Worm (Caenorhabditis elegans): ENCODE measurements around the gene egl-43.

The egl-43 gene

DNA sequence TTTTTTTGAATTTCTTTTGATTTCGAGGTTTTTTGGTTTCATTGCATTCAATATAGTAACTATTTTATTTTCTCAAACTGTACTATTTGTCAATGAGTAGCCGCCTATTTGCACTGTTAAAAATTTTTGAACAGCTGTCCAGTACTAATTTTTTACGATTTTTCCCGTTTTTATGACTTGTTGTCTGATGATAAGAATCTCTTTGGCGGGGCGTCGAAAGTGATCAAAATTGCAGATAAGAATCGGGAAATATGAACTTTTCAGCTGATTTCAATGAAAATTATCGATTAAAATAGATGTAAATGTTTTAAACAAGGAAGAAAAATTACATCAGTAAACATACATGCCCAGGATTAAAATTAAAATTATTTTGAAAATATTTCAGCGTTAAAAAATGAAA lies 19.2 kb downstream of the egl-43 start:
- TF ChIP-seq him-1 (tag; optimal IDR thresholded peaks at IDR 0.05) (no peak), W03F9.2 (tag; optimal IDR thresholded peaks at IDR 0.05) (no peak), dao-5 (tag; optimal IDR thresholded peaks at IDR 0.05) (no peak)

DNA sequence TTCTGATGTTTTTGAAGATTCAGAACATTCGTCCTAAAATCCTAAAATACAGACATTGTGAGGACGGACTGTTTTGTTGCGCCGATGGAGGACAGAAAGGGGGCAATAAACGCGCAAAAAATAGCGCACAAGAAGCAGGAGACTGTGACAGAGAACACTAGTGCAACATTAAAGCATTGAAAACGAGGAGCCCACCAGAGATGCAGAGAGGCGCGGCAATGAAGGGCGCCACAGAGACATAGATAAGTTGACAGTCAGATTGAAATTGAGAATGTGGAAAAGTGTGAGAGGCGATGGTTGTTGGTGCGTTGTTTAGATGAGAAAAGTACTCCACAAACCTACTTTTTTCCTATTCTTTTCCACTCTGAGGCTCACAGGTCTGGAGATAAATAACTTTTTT lies 20.0 kb downstream of the egl-43 start, which contains the start of gene aakg-5:
Gene aakg-5, minus strand, starts transcription at position 159 of the 400 bp plus-strand sequence.
- TF ChIP-seq W03F9.2 (tag; optimal IDR thresholded peaks at IDR 0.05) (no peak), dao-5 (tag; optimal IDR thresholded peaks at IDR 0.05) (no peak), him-1 (tag; optimal IDR thresholded peaks at IDR 0.05) (no peak)

DNA sequence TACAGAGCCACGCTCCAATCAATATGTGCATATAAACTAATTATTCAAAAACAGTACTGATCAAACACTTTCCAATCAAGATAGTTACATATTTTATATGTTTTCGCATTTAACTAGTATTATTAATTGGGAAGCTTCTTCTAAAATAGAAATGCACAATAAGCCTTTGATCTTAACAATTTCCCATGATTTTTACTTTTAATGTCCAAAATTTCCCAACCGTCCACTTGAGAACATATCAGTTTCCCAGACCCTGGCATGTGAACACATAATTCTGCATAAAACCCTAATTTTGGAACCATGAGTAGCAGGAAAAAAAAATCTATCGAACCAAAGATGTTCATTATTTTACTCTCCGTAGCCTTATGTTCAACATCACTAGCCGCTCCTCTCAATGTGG lies 21.4 kb downstream of the egl-43 start, which contains the start of gene R53.8:
Gene R53.8, plus strand, starts transcription at position 301 of the 400 bp plus-strand sequence.
- TF ChIP-seq him-1 (tag; optimal IDR thresholded peaks at IDR 0.05): no peak
- TF ChIP-seq dao-5 (tag; optimal IDR thresholded peaks at IDR 0.05): no peak
- TF ChIP-seq W03F9.2 (tag; optimal IDR thresholded peaks at IDR 0.05): no peak

DNA sequence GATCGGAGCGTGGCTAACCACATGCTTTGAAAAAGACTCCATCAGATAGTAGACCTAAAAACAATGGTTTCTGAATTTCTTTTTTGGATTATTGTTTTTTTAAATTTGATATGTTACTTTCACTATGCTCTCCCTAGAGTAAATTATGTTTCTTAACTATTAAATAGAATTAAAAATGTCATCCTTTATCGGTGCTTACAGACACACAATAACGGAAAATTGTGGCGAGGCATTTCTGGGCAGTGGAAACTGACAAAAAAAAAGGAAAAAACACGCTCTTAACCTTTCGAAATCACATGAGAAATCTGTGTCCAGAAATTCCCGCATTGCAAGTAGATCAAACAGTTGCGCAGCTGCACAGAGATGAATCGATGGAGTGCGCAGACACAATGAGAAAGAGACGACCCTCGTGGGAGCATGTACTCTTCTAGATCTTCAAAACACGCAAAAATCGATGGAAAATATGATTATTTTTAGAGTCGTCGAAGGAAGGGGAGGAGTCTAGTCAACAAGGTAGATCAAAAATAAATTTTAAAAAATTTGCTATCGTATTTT lies 25.2 kb downstream of the egl-43 start, which contains the start of gene ZK892.6:
Gene ZK892.6, minus strand, starts transcription at position 51 of the 555 bp plus-strand sequence.
- no peak for TF ChIP-seq him-1 (tag; optimal IDR thresholded peaks at IDR 0.05)
- no peak for TF ChIP-seq W03F9.2 (tag; optimal IDR thresholded peaks at IDR 0.05)

DNA sequence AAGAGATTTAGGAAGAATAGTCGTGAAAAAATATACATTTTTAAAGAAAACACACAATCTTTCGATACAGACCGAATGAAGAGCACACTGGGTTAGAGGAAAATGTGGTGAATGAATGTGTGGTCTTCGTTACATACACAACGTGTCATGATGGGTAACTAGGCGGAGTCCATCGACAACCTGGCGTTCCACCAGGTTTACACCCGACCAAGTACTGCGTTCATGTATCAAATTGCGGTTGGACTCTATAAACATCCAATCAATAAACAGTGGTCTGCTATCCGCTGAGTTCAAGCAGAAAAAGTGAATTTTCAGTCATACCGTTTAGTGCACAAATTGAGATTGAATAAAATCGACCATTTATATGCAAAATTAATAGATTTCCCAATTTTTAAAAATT lies 26.8 kb downstream of the egl-43 start, which contains the start of gene sdz-38:
Gene sdz-38, minus strand, starts transcription at position 101 of the 400 bp plus-strand sequence.
- no peak for TF ChIP-seq W03F9.2 (tag; optimal IDR thresholded peaks at IDR 0.05)
- TF ChIP-seq dao-5 (tag; optimal IDR thresholded peaks at IDR 0.05): no peak
- no peak for TF ChIP-seq him-1 (tag; optimal IDR thresholded peaks at IDR 0.05)

DNA sequence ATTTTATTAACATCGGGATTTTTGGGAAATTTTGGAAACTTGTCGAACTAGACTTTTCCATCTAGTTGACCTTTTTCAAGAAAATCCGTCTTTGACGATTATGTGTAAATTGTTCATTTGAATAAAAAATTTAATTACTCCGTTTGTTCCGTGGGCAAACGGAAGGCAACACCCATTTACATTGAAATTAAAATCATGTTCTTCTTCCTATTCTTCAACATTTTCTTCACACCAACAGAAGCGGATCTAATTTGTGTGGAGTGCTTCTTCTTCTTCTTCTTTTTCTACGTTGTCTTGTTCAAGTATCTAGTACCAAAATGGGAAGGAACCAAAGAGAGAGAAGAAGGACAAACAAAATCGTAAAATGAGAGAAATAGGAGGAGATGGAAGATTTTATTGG lies 27.5 kb downstream of the egl-43 start:
- TF ChIP-seq him-1 (tag; optimal IDR thresholded peaks at IDR 0.05) (no peak), dao-5 (tag; optimal IDR thresholded peaks at IDR 0.05) (no peak), W03F9.2 (tag; optimal IDR thresholded peaks at IDR 0.05) (no peak)

DNA sequence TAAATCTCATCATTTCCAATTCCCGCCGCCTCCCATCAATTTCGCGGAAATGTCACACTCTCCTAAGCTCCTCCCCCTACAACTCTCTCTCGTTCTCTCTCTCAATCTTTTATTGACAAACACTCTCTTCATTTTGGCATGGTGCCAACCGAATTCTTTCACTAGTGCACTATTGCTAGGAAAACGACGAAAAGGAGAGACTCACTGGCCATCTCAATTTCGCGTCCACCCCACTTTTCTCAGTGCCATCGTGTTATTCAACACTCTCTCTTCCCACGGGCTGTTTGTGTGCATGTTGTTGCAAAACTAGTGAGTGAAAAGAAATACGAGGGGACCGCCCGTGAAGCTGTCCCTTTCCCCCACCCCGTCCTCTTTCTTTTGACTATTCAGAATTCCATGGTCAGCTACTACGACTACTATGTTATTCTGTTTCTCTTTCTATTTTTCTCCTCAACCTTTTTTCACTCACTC lies 29.9 kb downstream of the egl-43 start:
- no peak for TF ChIP-seq W03F9.2 (tag; optimal IDR thresholded peaks at IDR 0.05)
- no peak for TF ChIP-seq him-1 (tag; optimal IDR thresholded peaks at IDR 0.05)
- no peak for TF ChIP-seq dao-5 (tag; optimal IDR thresholded peaks at IDR 0.05)

DNA sequence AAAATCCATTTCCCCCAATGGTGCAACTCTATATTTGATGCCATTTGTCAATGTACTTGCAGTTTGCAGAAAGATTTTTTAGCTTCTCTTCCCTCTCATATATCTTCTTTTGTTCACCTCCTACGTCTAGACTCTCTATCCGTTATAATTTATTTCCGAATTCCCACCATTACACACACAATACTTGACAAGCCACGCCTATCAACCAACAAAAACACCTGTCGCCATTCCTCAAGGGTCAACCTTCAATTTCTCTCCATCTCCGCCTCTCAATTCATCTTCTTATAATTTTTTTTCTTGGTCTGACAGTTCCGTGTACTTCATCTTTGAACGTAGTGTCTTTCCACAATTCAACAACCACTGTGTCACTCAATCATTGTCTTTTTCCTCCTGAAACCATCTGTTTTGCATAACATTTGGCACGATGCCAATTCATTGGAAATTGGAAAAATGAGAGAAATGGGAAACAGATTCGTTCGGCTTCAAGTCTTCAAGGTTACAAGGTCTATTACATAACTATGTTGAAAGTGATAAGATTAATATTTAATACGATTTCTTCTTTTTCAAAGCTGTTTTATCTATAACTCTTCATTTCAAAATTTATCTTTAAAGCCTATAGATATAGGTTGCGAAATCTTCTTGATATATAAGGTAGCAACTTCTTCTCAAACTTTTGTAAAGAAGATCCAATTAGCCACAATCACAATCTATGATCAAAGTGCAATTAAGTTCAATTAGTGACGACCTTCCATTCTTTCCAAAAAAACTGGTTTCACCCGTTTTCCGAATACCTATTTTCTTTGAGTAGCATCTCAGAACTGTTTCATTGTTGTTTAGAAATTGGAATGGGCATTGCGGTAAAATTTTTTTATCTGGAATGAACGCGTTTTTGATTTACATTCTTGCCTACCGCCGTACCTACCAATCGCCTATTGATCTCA lies 31.9 kb downstream of the egl-43 start:
- TF ChIP-seq dao-5 (tag; optimal IDR thresholded peaks at IDR 0.05) (no peak), him-1 (tag; optimal IDR thresholded peaks at IDR 0.05) (no peak), W03F9.2 (tag; optimal IDR thresholded peaks at IDR 0.05) (no peak)

DNA sequence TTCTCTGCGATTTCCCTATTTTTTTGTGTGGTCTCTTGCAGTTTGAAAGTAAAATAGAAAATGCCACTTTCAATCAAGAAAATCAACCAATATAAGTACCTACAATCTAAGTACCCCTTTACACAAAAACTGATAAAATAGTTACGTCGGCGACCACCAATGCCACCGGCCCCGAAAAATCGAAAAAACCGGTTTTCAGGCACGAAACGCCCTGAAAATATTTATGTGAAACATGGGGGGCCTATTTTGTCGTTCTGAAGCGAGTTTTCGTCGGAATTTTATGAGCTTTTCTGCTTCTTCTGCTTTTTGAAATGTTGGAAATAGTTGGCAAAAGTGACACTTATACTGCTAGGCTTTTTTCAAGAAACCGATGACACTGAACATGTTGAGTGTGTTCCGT lies 33.6 kb downstream of the egl-43 start:
- no peak for TF ChIP-seq W03F9.2 (tag; optimal IDR thresholded peaks at IDR 0.05)
- TF ChIP-seq him-1 (tag; optimal IDR thresholded peaks at IDR 0.05): no peak
- TF ChIP-seq dao-5 (tag; optimal IDR thresholded peaks at IDR 0.05): no peak

DNA sequence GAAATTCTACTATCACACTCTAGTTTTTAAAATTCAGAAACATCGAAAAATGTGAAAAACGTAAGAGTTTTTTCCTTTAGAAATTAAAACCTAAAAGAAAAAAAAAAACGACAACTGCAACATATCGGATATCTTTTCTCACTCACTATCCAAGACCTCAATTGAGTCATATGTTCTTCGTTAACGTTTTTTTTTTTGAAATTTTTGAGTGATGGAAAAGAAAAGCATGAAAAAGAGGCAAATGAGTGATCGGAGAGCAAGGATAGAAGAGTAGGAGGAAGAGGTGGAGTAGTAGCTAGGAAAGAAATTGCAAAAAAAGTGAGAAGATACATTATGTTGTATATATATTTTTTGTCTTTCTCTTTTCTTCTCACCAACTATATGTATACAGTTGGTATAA lies 34.5 kb downstream of the egl-43 start:
- no peak for TF ChIP-seq W03F9.2 (tag; optimal IDR thresholded peaks at IDR 0.05)
- TF ChIP-seq him-1 (tag; optimal IDR thresholded peaks at IDR 0.05): no peak
- no peak for TF ChIP-seq dao-5 (tag; optimal IDR thresholded peaks at IDR 0.05)

DNA sequence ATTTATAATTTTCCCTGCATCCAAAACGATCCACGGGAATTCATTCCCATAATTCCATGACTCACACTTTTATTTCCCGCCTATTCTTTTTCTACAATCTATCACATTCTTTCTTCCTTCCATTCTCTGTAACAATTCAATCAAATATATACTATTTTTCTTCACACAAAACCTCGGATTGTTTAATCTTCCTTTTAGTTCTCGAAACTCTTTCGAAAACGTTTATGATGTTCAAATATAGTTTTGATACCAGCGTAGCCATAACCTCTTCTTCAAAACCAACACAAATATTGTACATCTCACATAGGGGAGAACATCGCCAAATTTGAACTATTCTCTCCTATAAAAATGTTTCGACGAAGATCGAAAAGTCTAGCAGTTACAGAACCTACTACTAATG lies 35.8 kb downstream of the egl-43 start, which contains the start of gene lec-3:
Gene lec-3, plus strand, starts transcription at position 301 of the 400 bp plus-strand sequence.
- TF ChIP-seq W03F9.2 (tag; optimal IDR thresholded peaks at IDR 0.05): no peak
- TF ChIP-seq him-1 (tag; optimal IDR thresholded peaks at IDR 0.05): no peak
- TF ChIP-seq dao-5 (tag; optimal IDR thresholded peaks at IDR 0.05): no peak

DNA sequence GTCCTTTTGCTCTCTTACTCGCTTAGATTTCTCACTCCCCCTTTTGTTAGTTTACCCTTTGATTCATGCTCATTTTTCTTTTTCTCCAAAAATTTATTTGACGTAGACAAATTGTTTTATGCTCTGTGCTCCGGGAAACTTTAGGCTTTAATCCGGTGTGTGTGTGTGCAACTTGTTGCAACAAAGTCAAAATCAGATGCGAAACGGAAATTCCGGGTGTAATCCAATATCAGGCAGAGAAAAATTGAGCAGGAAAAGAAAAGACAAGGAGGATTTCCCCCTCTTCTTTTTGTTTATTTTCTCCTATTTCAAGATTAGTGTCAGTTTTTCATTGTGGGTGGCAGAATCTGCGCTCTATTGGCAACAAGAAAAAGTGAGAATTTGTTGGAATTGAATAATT lies 37.5 kb downstream of the egl-43 start:
- TF ChIP-seq him-1 (tag; optimal IDR thresholded peaks at IDR 0.05) (no peak), dao-5 (tag; optimal IDR thresholded peaks at IDR 0.05) (no peak), W03F9.2 (tag; optimal IDR thresholded peaks at IDR 0.05) (no peak)

DNA sequence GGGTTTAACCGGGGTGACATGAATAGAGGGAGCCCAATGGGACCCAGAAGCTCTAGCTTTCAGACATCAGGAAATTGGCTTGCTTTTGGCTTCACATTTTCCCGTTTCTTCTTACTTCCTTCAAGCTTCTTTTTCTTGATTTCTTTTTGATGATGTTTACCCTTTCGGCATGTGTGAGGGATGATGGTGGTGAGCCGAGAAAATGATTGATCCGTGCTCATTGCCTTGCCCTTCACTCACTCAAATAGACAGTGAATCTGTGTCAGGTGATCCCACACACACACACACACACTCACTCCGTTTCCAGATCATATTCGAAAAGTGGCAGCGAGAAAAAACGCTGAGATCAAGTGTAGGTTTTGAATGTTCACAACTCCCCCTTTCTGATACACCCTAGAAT lies 39.7 kb downstream of the egl-43 start:
- TF ChIP-seq W03F9.2 (tag; optimal IDR thresholded peaks at IDR 0.05) (no peak), dao-5 (tag; optimal IDR thresholded peaks at IDR 0.05) (no peak), him-1 (tag; optimal IDR thresholded peaks at IDR 0.05) (no peak)

DNA sequence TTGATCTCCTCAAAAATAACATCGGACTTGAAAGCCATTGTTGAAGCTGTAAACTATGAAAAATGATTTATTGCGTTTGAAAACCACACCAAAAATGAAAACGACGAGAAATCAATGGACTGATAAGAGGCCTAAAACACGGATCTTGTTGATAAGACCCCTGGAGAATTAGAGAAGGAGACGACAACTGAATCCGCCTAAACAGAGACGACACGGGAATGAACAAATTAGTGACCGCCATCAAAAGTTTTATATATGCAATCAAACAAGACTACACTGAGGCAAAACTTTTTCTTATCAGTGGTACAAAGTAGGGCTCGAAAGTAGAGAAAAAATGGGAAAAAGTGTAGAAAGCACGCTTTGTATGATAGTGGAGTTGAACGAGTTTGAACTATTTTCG lies 46.1 kb downstream of the egl-43 start, which contains the start of gene nlt-1:
Gene nlt-1, minus strand, starts transcription at position 78 of the 400 bp plus-strand sequence.
- TF ChIP-seq dao-5 (tag; optimal IDR thresholded peaks at IDR 0.05): no peak
- no peak for TF ChIP-seq W03F9.2 (tag; optimal IDR thresholded peaks at IDR 0.05)
- TF ChIP-seq him-1 (tag; optimal IDR thresholded peaks at IDR 0.05): no peak

Data from whole organism, L4/young adult.